Fruit fly (Drosophila melanogaster) whole organism: Measurements from ENCODE around the gene janB.
A peak's percentile ranks its signal among the peaks of the same experiment; 100 is the strongest.

Experiments
- CG8478 ChIP-seq: fragments of >200 bp; optimal IDR thresholded peaks from 2 replicates; lab custom pipeline; 2018; ENCODE audit warnings: inconsistent platforms
- Dll ChIP-seq: fragments of >200 bp; optimal IDR thresholded peaks from 2 replicates; lab custom pipeline; 2017
- EcR ChIP-seq, 2 experiments: fragments of >200 bp; optimal IDR thresholded peaks; 2 replicates each; lab custom pipeline; 2017; ENCODE audit warnings: missing biosample characterization in 2 of 2, missing genetic modification characterization in 2 of 2, missing genetic modification reagents in 2 of 2
- pan ChIP-seq: fragments of >200 bp; optimal IDR thresholded peaks from 2 replicates; lab custom pipeline; 2017
- psq ChIP-seq: fragments of >200 bp; optimal IDR thresholded peaks from 2 replicates; lab custom pipeline; 2017
- usp ChIP-seq: fragments of >200 bp; optimal IDR thresholded peaks from 2 replicates; lab custom pipeline; 2017; ENCODE audit warnings: missing biosample characterization, missing genetic modification characterization, mixed read lengths

The janB gene

DNA sequence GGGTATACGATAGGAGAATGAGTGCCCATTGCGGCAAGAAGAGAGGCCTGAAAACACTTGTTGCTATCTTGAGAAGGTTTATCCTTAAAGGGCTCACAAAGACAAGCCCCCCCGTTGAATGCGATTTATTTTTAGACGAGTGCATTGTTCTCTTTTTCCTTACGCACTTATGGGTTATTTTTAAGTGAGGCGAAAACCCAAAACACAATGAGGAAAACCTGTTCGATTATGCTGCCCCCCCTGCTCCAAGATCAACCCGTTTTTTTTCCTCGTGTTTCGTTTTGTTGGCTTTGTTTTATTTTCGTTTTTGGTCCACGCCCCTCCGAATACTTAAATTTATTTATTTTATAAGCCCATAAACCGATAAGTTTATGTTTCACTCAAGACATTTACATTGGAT lies 21.4 kb upstream of the janB start:
- TF ChIP-seq Dll (lab: Kevin White, UChicago) (no peak), pan (no peak), EcR (GFP tag; optimal IDR thresholded peaks at IDR 0.05; lab: Kevin White, UChicago) (no peak), usp (no peak), psq (lab: Kevin White, UChicago) (no peak), CG8478 (lab: Kevin White, UChicago) (no peak)

DNA sequence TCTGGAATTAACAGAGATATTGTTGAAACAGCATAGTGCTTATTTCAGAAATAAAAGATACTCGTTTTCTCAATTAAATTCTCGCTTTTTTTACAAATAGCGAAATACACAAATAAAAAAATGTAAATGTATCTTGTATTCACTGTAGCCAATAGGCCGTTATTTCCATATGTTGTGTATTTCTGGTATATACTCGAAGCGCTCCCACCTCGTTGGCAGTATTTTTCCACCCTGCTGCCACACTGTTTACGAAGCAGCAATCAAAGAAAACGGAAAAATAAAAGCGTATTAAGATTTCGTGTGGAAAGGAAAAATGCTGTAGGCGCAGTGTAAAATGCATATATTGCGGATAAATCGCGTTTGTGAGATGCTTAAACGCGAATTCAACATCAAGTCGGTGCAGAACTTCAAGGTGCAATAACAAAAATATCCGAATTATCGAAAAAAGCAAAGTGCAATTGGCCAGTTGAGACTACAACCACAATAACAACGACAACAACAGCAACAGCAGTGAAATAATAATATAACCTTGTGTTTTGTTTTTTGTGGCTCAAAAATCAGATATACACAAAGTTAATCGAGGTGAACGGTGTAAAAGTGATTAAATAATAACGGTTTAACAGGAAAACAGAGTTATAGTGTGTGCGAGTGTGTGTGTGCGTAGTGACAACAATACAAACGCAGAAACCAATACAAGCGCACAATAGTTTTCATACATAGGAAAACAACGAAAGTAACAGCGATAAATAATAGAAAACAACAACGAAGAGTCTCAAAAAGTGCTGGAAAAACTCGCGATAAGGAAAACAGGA lies 19.7 kb upstream of the janB start, which contains the start of gene sima:
sima (plus strand) TSS at position 255 of the 812 bp plus-strand sequence.
- TF ChIP-seq pan (no peak), EcR (GFP tag; optimal IDR thresholded peaks at IDR 0.05; lab: Kevin White, UChicago) (no peak), psq (lab: Kevin White, UChicago) (peak; percentile 50)

DNA sequence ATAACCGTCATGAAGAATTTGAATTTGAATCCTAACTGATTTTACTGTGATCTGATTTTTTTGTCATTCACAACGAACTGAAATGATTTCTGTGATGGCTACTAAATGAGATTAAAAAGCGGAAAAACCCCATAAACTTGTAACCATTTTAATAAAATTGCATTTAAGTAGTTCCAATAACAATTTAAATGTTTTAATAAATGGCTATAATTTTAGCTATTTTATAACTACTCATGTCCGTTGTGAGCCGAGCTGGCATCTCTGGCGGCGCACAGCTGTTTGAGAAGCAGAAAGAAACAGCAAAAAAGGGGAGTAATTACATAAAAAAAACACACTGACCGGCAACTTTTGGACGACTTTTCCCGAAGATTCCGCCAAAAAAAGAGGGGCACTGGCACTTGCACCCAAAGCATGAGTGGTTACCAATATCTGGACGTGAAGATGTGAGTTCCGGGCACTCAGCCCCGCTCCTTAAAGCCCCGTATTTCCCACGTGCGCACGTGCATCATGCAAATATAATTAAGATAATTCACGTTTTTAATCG lies 18.1 kb upstream of the janB start, which contains the start of the genes CG7950 and Rpp14a:
CG7950 (plus strand) TSS at position 268 of the 544 bp plus-strand sequence.
Rpp14a (plus strand) TSS at position 268 of the 544 bp plus-strand sequence.
- no peak for TF ChIP-seq CG8478 (lab: Kevin White, UChicago)
- no peak for TF ChIP-seq Dll (lab: Kevin White, UChicago)
- no peak for TF ChIP-seq usp
- TF ChIP-seq EcR (GFP tag; optimal IDR thresholded peaks at IDR 0.05; lab: Kevin White, UChicago) = no peak
- no peak for TF ChIP-seq pan
- TF ChIP-seq psq (lab: Kevin White, UChicago) = no peak

DNA sequence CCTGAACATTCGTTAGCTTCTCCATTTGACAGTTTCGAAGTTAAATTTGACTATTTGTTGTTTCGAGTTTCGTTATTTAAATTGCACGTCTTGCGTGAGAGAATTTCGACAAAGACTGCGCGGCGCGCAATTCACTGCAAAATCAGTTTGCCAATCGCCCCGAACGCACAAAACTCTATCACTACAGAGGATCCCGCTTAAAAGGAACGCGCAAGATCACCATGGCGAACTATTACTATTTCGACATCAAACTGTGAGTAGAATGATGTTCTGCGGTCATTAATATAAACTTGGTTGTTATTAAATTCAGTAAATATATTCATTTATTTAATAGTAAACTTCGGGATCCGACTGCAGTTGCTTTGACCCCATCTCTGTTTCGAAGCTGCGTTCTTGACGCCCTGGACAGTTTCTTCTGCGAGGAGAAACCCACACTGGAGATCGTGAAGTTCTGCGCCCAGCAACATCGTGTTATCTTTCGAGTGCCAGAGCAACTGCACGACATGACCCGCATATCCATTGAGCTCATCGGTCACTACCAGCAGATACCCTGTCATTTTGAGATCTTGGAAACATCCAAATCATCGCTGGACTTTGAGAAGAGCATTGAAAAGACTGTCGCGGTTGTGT lies 17.5 kb upstream of the janB start, which contains the start of the genes Rpp14b and spn-A:
Rpp14b (plus strand) TSS at position 43 of the 630 bp plus-strand sequence.
spn-A (minus strand) TSS at position 123 of the 630 bp plus-strand sequence.
- TF ChIP-seq EcR (GFP tag; optimal IDR thresholded peaks at IDR 0.05; lab: Kevin White, UChicago) = no peak
- TF ChIP-seq psq (lab: Kevin White, UChicago) = no peak
- no peak for TF ChIP-seq Dll (lab: Kevin White, UChicago)
- no peak for TF ChIP-seq CG8478 (lab: Kevin White, UChicago)
- TF ChIP-seq usp = no peak
- no peak for TF ChIP-seq pan

DNA sequence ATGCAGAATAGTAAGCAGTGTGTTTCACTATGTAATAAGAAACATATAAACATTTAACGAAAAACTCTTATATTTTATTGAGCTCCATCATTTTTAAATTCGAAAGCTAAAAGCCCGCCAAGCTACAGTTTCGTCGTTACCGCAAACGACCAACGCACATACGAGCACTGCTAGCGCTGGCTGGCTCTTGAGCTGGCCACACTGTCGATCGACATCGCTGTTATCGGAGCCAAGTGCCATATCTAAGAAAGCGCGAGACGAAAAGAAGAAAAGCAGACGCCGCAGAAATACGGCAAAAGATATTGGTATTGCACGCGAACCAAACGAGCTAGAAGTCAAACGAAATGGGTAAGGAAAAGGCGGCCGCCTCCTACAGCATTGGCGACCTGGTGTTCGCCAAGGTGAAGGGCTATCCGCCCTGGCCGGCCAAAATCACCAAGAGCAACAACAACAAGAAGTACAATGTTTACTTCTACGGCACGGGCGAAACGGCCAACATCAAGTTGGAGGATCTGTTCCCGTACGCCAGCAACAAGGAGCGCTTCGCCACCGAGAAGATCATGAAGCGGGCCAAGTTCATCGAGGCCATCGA lies 14.0 kb upstream of the janB start, which contains the start of gene Jasper:
Jasper (plus strand) TSS at position 60 of the 592 bp plus-strand sequence.
- TF ChIP-seq usp (no peak), CG8478 (lab: Kevin White, UChicago) (no peak), Dll (lab: Kevin White, UChicago) (no peak), EcR (GFP tag; optimal IDR thresholded peaks at IDR 0.05; lab: Kevin White, UChicago) (no peak), pan (no peak), psq (lab: Kevin White, UChicago) (no peak)

DNA sequence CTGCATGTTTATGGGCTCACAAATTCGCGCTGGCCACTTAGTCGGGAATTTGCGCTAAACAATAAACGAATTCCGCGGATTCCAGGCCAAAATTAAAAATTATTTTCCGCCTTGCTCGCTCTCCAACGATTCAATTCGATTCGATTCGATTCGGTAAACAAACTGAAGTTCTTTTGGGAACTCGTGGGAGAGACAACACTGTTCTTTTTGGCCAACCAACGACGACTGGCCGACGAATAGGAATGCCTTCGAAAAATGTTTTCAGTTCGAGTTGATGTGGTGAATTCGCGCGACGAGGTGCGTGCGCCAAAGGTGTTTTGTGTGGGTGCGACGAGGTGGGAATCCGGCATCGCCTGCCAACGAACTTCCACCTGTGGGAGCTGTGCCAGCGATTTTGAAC lies 13.4 kb upstream of the janB start, which contains the start of gene CG15528:
CG15528 (minus strand) TSS at position 180 of the 400 bp plus-strand sequence.
- TF ChIP-seq EcR (GFP tag; optimal IDR thresholded peaks at IDR 0.05; lab: Kevin White, UChicago) (no peak), pan (no peak), CG8478 (lab: Kevin White, UChicago) (no peak), psq (lab: Kevin White, UChicago) (no peak), Dll (lab: Kevin White, UChicago) (no peak), usp (no peak)

DNA sequence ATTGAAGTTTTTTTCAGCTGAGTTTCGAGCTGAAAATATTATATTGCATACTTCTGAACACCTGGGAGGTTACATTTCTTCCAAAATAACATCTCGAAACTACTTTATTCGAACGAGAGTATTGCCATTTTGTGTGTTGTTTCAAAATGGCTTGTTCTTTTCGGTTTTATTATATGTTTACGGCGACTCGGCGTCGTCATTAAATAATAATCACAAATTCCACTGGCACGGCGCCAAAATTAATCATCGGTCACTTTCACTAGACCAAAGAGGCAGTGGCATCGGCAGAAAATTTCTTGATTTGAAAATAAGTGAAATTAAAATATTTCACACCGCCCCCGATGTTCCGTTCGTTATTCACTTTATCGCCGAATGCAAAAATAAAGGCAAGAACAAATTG lies 11.9 kb upstream of the janB start:
- TF ChIP-seq usp (no peak), CG8478 (lab: Kevin White, UChicago) (no peak), pan (no peak), psq (lab: Kevin White, UChicago) (no peak), EcR (GFP tag; optimal IDR thresholded peaks at IDR 0.05; lab: Kevin White, UChicago) (no peak), Dll (lab: Kevin White, UChicago) (no peak)

DNA sequence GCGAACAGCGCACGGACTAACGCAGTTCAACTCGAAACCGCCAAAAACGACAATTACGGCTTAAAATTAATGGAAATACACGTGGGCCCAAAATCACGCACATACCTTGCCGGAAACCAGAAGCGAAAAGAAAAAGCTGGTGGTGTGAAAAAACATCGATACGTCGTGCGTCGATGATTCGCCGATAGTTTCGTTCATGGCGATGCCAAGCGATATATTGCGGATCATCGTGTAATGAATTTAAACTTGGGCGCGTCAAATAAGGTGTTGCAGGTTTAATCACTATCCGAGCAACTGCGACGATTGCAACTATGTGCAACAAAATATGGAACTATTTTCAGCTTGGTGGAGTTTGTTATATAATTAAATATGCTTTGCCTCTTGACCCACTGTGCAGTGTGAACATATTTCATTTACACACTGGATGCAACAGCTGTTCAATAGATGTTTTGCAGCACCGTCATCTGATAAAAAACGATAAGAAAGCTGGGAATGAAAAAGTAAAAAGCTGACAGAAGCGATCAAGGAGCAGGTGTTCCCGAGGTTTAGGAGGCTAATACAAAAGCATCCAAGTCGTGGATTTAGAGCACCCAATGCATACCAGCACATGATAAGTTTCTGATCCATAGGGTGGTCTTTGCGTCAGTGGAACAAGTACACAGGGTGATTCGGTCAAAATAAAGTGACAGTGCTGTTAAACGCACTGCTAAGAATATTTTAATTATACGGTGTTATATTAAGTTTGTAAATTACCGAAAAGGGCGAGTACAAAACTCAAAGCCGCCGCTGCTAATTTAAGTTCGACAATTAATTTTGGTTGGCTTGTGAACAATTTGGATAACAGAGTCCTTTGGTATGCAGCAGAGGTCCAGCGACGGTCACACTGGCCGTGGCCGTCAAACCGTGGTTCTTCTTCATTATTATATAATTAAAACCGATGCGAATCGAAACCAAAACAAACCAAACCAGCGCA lies 7.8 kb upstream of the janB start, which contains the start of the genes RpL32 and CG7943:
RpL32 (minus strand) TSS at position 133 of the 973 bp plus-strand sequence.
CG7943 (plus strand) TSS at position 442 of the 973 bp plus-strand sequence.
- TF ChIP-seq Dll (lab: Kevin White, UChicago) = no peak

DNA sequence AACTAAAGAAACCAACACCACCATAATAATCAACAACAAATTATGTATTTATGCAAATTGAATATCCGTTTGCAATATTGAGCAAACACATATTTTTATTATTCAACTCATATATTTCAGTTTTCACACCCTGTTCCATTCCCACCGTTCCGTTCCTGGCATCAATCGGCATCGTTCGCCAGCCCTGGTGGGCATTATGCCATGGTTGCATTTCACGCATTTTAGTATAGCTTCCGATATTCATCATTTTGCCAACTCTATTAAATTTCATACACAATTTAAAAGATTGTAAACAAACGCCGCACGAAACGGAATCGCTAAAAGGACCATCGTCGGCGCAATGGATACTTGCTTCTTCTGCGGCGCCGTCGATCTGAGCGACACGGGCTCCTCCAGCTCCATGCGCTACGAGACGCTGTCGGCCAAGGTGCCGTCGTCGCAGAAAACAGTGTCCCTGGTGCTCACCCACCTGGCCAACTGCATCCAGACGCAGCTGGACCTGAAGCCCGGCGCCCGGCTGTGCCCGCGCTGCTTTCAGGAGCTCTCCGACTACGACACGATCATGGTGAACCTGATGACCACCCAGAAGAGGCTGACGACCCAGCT lies 4.7 kb upstream of the janB start, which contains the start of gene Sry-delta:
Sry-delta (plus strand) TSS at position 203 of the 606 bp plus-strand sequence.
- TF ChIP-seq Dll (lab: Kevin White, UChicago) = no peak
- TF ChIP-seq psq (lab: Kevin White, UChicago) = no peak
- no peak for TF ChIP-seq usp
- no peak for TF ChIP-seq CG8478 (lab: Kevin White, UChicago)
- TF ChIP-seq EcR (GFP tag; optimal IDR thresholded peaks at IDR 0.05; lab: Kevin White, UChicago) = no peak
- no peak for TF ChIP-seq pan

DNA sequence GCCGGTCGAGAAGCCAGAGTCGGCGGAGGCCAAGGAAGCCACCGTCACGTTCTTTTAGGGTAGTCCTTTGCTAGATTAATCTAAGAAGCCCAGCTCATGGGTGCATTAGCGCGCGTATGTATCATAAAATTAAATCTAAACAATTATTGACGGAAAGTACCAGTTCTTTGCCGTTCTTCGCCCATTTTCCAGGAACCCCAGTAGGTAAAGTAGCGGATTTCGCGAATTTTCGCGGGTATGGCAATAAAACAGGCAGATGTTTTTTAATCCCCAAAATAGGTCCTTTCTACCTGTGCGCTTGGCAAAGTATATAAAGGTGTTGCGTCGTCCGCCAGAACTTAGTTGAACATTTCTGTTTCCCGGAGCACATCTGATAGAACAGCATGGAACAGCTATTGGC lies 2.4 kb upstream of the janB start:
- TF ChIP-seq CG8478 (lab: Kevin White, UChicago) (no peak), usp (no peak), pan (no peak), psq (lab: Kevin White, UChicago) (no peak), EcR (GFP tag; optimal IDR thresholded peaks at IDR 0.05; lab: Kevin White, UChicago) (no peak), Dll (lab: Kevin White, UChicago) (no peak)
